Worm (Caenorhabditis elegans) whole organism, early embryonic: ENCODE data around the gene ndc-80.

Experiments
- aly-1 ChIP-seq: sonication (generic microtip); optimal IDR thresholded peaks from 2 replicates; lab custom pipeline; 2016; ENCODE audit warnings: missing genetic modification characterization, missing compliant biosample characterization
- ama-1 ChIP-seq: fragments of 150-350 bp; optimal IDR thresholded peaks from 2 replicates; lab custom pipeline; 2014
- ceh-13 ChIP-seq: fragments of 200-800 bp; sonication (Bioruptor generic); optimal IDR thresholded peaks from 2 replicates; lab custom pipeline; 2018; ENCODE audit warnings: mild to moderate bottlenecking, missing genetic modification characterization, missing compliant biosample characterization
- flt-1 ChIP-seq: fragments of 200-800 bp; sonication (Bioruptor generic); IDR thresholded peaks from 2 replicates; pipeline ENCODE4 v1.3.6; 2022; ENCODE audit warnings: missing genetic modification characterization, missing compliant biosample characterization
- pes-1 ChIP-seq: fragments of 200-800 bp; sonication (Bioruptor generic); IDR thresholded peaks from 2 replicates; pipeline ENCODE4 v1.3.6; 2022; ENCODE audit warnings: missing genetic modification reagents, missing genetic modification characterization, missing compliant biosample characterization
- scrt-1 ChIP-seq: fragments of 200-800 bp; sonication (Bioruptor generic); IDR thresholded peaks from 2 replicates; pipeline ENCODE4 v1.3.6; 2022; ENCODE audit warnings: missing genetic modification characterization, missing compliant biosample characterization
- sea-1 ChIP-seq: fragments of 200-800 bp; sonication (Bioruptor generic); conservative IDR thresholded peaks from 2 replicates; pipeline ENCODE4 v1.3.6; 2022; ENCODE audit warnings: missing genetic modification characterization, missing compliant biosample characterization
- tbx-11 ChIP-seq: fragments of 200-800 bp; sonication (Bioruptor generic); IDR thresholded peaks from 2 replicates; pipeline ENCODE4 v1.3.6; 2022; ENCODE audit warnings: missing genetic modification characterization, missing compliant biosample characterization
- tbx-37 ChIP-seq: fragments of 200-800 bp; sonication (Bioruptor generic); conservative IDR thresholded peaks from 2 replicates; pipeline ENCODE4 v1.3.6; 2022; ENCODE audit warnings: missing genetic modification reagents, missing genetic modification characterization, missing compliant biosample characterization
- tra-4 ChIP-seq: sonication (generic microtip); optimal IDR thresholded peaks from 2 replicates; lab custom pipeline; 2017; ENCODE audit warnings: missing genetic modification characterization, missing compliant biosample characterization

DNA sequence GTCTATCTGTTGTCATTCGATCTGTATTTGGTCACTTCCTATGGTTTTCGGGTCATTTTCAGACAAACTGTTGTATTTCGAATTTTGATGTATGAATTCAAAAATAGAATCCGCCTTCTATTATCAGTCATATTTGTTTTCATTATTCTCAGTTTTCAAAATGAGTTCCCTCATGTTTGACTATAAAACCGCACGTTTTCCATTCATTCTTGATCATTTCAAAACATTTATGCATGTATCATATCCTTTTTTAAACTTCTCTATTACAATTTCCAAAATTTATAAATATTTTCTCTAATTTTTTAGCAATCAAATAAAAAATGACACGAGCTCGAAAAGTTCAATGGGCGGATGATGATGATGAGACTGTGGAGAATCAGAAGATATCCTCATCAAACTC, 51.9 kb downstream of the ndc-80 start, which contains the start of gene K08F4.12:
- TF ChIP-seq flt-1 (GFP tag; lab: Robert Waterston, UW) (no peak), ama-1 (lab: Kevin White, UChicago) (no peak), scrt-1 (GFP tag; lab: Robert Waterston, UW) (no peak), aly-1 (tag; lab: Kevin White, UChicago) (no peak), ceh-13 (GFP tag; lab: Kevin White, UChicago) (no peak), tra-4 (tag; lab: Kevin White, UChicago) (no peak), pes-1 (GFP tag; lab: Robert Waterston, UW) (no peak), tbx-37 (GFP tag; lab: Robert Waterston, UW) (no peak), sea-1 (GFP tag; lab: Robert Waterston, UW) (no peak), tbx-11 (GFP tag; lab: Robert Waterston, UW) (no peak)
